Fruit fly (Drosophila melanogaster): Measurements from ENCODE around the gene ArgRS.
A peak's percentile ranks its signal among the peaks of the same experiment; 100 is the strongest.

The ArgRS gene

DNA sequence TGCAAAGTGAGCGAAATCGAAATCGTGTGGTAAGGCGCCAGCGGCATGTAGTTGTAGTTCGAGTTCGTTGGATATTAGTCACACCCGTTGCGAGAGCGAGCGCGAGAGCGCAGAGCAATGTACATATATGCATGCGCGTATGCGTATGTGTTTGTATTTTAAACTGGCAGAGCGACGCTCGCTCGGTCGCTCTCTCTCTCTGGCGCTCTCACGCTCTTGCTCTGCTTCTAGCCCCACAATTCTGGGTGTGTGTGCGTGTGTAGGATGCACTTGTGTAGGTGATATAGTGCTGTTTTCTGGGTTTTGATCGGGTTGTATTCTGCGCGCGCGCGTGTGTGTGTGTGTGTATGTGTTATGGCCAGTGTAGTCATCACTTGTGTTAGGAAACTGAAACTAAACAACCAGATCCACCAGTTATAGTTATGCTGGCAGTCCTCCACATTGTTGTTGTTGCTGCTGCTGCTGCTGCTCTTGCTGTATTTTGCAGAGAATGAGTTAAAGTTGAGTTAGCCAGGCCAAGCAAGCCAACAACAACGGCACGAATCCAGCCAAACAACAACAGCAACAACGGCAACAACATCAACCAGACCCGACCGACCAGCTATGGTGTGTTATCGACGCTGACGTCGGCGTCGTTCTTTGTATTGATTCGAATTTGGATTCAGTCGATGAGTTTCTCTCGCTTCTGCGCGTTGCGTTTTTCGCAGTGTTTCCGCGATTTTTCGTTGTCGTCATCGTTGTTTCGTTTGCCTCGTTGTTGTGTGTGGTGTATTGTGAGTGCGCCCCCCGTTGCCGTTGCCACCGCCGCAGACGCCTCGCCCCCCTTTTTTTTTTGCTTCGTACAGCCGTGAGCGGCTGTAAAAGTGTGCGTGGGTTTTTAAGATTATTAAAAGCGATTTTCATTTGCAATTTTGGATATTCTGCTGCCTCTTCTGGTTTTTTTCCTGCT is 32.0 kb downstream of the ArgRS start (continued):
- TF ChIP-seq CG30431 (GFP tag; optimal IDR thresholded peaks at IDR 0.05) (no peak), CG13894 (tag; optimal IDR thresholded peaks at IDR 0.05) (no peak), CG9876 (GFP tag; optimal IDR thresholded peaks at IDR 0.05) (no peak), sens (GFP tag) (peak; percentile 7), chm (GFP tag; IDR thresholded peaks at IDR 0.05) (peak; percentile 26; the same call in 1 of the 2 replicates), Ssrp (tag; optimal IDR thresholded peaks at IDR 0.05) (no peak), croc (GFP tag; conservative IDR thresholded peaks at IDR 0.05) (no peak), HLH4C (GFP tag; IDR thresholded peaks at IDR 0.05; ENCODE audit: partially characterized antibody) (no peak), Fer1 (GFP tag; optimal IDR thresholded peaks at IDR 0.05) (peak; percentile 12), CG9437 (GFP tag; optimal IDR thresholded peaks at IDR 0.05) (no peak), CG2889 (GFP tag; IDR thresholded peaks at IDR 0.05) (no peak), CG14014 (GFP tag; IDR thresholded peaks at IDR 0.05) (peak; percentile 18; the same call in 1 of the 2 replicates), CG34376 (GFP tag; optimal IDR thresholded peaks at IDR 0.05) (peak; percentile 73), vfl (GFP tag; optimal IDR thresholded peaks at IDR 0.05) (no peak), lbe (GFP tag; optimal IDR thresholded peaks at IDR 0.05) (peak; percentile 48), HmgZ (tag; optimal IDR thresholded peaks at IDR 0.05) (no peak), CG12219 (GFP tag; optimal IDR thresholded peaks at IDR 0.05) (no peak), crp (GFP tag; optimal IDR thresholded peaks at IDR 0.05) (no peak), CG1602 (GFP tag; optimal IDR thresholded peaks at IDR 0.05) (no peak), CG18619 (GFP tag; optimal IDR thresholded peaks at IDR 0.05) (no peak), crol (GFP tag; IDR thresholded peaks at IDR 0.05) (peak; percentile 88), sqz (GFP tag; optimal IDR thresholded peaks at IDR 0.05) (peak; percentile 44), CG9817 (tag; optimal IDR thresholded peaks at IDR 0.05) (no peak), crc (GFP tag; optimal IDR thresholded peaks at IDR 0.05) (no peak), ro (GFP tag; IDR thresholded peaks at IDR 0.05) (no peak), salm (tag; optimal IDR thresholded peaks at IDR 0.05) (no peak), CG14860 (GFP tag; IDR thresholded peaks at IDR 0.05; ENCODE audit: partially characterized antibody) (no peak), D19B (GFP tag; optimal IDR thresholded peaks at IDR 0.05) (no peak), Fer2 (tag; optimal IDR thresholded peaks at IDR 0.05) (no peak), trh (GFP tag; optimal IDR thresholded peaks at IDR 0.05) (no peak), CG11723 (GFP tag; optimal IDR thresholded peaks at IDR 0.05) (no peak), Dbx (GFP tag; IDR thresholded peaks at IDR 0.05) (peak; percentile 46; the same call in 1 of the 3 replicates), aop (GFP tag; IDR thresholded peaks at IDR 0.05) (no peak), pita (GFP tag; optimal IDR thresholded peaks at IDR 0.05) (no peak), gce (GFP tag; IDR thresholded peaks at IDR 0.05) (no peak), luna (GFP tag; optimal IDR thresholded peaks at IDR 0.05) (no peak), HHEX (GFP tag; optimal IDR thresholded peaks at IDR 0.05) (no peak), unpg (GFP tag; optimal IDR thresholded peaks at IDR 0.05) (no peak), Xrp1 (GFP tag; IDR thresholded peaks at IDR 0.05) (no peak; the same call in 1 of the 2 replicates), nerfin-1 (tag; optimal IDR thresholded peaks at IDR 0.05) (no peak), Max (GFP tag; optimal IDR thresholded peaks at IDR 0.05) (no peak), dati (GFP tag; IDR thresholded peaks at IDR 0.05) (no peak), CG17912 (GFP tag; optimal IDR thresholded peaks at IDR 0.05) (no peak), CG18476 (GFP tag; optimal IDR thresholded peaks at IDR 0.05) (no peak), dmrt99B (tag; optimal IDR thresholded peaks at IDR 0.05) (no peak), CG10274 (GFP tag; optimal IDR thresholded peaks at IDR 0.05) (no peak), CG43689 (GFP tag; IDR thresholded peaks at IDR 0.05) (no peak), CG9609 (GFP tag; optimal IDR thresholded peaks at IDR 0.05) (no peak), ken (GFP tag; IDR thresholded peaks at IDR 0.05) (no peak)
